Worm (Caenorhabditis elegans): ENCODE results near the gene Y81B9A.3.

Gene Y81B9A.3

DNA sequence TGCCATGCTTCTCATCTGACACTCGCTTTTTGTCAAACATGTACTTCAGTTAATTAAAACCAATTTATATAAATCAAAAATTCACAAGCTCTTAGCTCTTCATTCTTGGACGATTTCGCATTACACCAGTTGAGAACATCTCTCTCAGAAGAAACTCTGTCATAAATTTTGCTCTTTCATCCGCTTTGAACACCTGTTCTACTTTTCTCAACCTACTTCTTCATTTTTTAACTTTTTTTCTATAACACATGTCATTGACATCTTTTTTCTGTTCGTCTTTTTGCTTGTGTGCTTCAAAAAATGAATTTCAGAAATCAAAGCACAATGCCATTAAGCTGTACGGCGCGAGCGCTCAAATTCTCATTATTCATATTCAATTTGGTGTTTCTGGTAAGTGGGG, 19.4 kb upstream of the Y81B9A.3 start, which contains the start of gene tsp-11:
tsp-11 (plus strand) TSS at position 301 of the 400 bp plus-strand sequence.
- TF ChIP-seq sox-4 (tag; optimal IDR thresholded peaks at IDR 0.05) = no peak
- no peak for TF ChIP-seq lim-6 (tag; optimal IDR thresholded peaks at IDR 0.05)
- TF ChIP-seq zip-5 (tag; optimal IDR thresholded peaks at IDR 0.05) = no peak
- TF ChIP-seq ceh-6 (GFP tag; optimal IDR thresholded peaks at IDR 0.05) = no peak
- TF ChIP-seq syd-9 (tag; optimal IDR thresholded peaks at IDR 0.05) = no peak
- TF ChIP-seq nfya-1 (tag; optimal IDR thresholded peaks at IDR 0.05) = no peak
- TF ChIP-seq npax-4 (tag; optimal IDR thresholded peaks at IDR 0.05) = no peak
- TF ChIP-seq dve-1 (tag; optimal IDR thresholded peaks at IDR 0.05) = no peak
- TF ChIP-seq hlh-30 (tag; optimal IDR thresholded peaks at IDR 0.05; ENCODE audit: insufficient read depth) = no peak
- no peak for TF ChIP-seq elt-4 (tag; optimal IDR thresholded peaks at IDR 0.05)
- no peak for TF ChIP-seq fkh-10 (GFP tag; optimal IDR thresholded peaks at IDR 0.05)
- no peak for TF ChIP-seq pat-9 (tag; optimal IDR thresholded peaks at IDR 0.05)
- no peak for TF ChIP-seq pha-4 (tag; optimal IDR thresholded peaks at IDR 0.05)
- no peak for TF ChIP-seq pag-3 (tag; optimal IDR thresholded peaks at IDR 0.05; ENCODE audit: borderline replicate concordance)

DNA sequence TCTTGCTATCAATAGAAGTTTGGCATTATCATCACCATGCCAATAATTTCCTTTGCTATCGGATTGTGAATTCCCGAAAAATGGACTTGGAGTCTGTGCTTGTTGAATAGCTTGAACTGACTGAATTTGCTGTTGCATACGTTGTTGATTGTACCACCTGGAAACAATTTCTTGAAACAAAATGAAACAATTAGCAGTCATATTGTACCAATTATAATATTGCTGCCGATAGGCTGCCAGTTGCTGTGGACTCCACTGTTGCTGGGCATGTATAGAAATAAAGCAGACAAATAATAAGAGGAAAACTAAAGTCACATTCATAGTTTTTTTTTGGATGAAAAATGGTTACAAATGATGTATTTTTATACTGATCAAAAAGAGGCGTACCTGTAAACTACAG, 15.3 kb upstream of the Y81B9A.3 start, which contains the start of gene B0563.10:
B0563.10 (minus strand) TSS at position 325 of the 400 bp plus-strand sequence.
- TF ChIP-seq ceh-2 (tag; optimal IDR thresholded peaks at IDR 0.05) (no peak), lim-6 (tag; optimal IDR thresholded peaks at IDR 0.05) (no peak), pha-4 (tag; optimal IDR thresholded peaks at IDR 0.05) (no peak), tbx-7 (tag; optimal IDR thresholded peaks at IDR 0.05) (no peak)

DNA sequence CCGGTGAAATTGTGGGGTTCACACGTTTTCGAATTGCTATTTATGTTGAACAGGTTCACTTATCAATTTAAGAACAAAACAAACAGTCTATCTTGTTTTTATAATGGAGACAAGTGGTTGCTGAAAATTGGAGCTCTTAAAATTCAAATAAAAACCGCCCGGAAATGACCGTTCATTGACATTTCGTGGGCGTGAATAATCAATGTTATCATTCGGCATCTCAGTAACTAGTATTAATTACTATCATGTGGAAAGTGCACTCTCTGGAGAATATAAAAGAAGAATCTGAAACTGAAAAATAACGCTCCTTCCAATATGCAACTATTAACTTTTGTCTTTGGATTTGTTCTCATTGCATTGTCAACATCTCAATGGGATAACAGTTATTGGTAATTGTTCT, 14.0 kb upstream of the Y81B9A.3 start, which contains the start of gene B0563.9:
B0563.9 (plus strand) TSS at position 301 of the 400 bp plus-strand sequence.
- TF ChIP-seq madf-2 (tag; optimal IDR thresholded peaks at IDR 0.05) = no peak
- TF ChIP-seq fkh-6 (tag; optimal IDR thresholded peaks at IDR 0.05) = no peak

DNA sequence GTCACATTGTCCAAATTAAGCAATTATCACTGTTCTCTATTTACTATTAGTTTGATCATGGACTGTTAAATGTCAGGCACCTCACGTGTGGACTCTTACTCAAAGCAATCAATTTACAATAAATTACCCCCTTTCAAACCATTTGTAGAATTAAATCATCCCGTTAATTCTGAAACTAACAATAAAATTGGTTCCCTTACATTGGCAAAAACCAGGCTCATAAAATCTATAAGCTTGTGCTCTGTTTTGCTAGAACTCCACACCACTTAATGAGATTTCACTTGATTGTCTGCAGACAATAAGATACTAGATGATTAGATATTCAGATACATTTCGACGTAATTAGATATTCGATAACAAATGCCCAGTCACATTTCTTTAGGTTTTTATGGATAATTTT, 12.2 kb upstream of the Y81B9A.3 start:
- TF ChIP-seq elt-2 (tag; optimal IDR thresholded peaks at IDR 0.05) (no peak), syd-9 (tag; optimal IDR thresholded peaks at IDR 0.05) (no peak), ceh-31 (tag; optimal IDR thresholded peaks at IDR 0.05) (no peak), sox-2 (GFP tag; IDR thresholded peaks at IDR 0.05) (no peak), ztf-16 (tag; optimal IDR thresholded peaks at IDR 0.05) (no peak), rnt-1 (tag; optimal IDR thresholded peaks at IDR 0.05) (no peak), gmeb-2 (tag; optimal IDR thresholded peaks at IDR 0.05) (no peak), ceh-14 (tag; optimal IDR thresholded peaks at IDR 0.05) (no peak), ceh-24 (tag; optimal IDR thresholded peaks at IDR 0.05) (no peak)

DNA sequence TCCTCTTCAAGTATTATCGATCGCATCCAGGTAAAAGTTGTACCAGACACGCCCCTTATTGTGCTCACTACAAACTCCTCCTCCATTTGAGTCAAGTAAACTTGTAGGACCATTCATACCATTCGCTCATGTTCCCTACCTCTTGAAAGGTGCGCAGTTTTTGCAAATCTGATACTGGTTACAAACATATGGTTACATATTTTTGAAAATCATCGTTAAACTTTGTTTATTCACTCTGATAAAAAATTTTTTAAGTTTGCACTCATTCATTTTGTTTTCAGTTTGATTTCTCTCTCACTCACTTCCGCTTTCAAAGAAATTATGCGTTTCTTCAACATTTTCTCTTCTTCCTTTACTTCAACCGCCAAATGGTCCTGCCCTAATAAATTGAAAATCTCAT, 11.0 kb upstream of the Y81B9A.3 start, which contains the start of gene B0563.1:
B0563.1 (plus strand) TSS at position 301 of the 400 bp plus-strand sequence.
- TF ChIP-seq pha-4 (tag; optimal IDR thresholded peaks at IDR 0.05) = no peak
- TF ChIP-seq ahr-1 (tag; optimal IDR thresholded peaks at IDR 0.05) = no peak
- no peak for TF ChIP-seq sox-4 (tag; optimal IDR thresholded peaks at IDR 0.05)
- no peak for TF ChIP-seq hlh-13 (GFP tag; optimal IDR thresholded peaks at IDR 0.05)
- no peak for TF ChIP-seq dmd-4 (tag; optimal IDR thresholded peaks at IDR 0.05; ENCODE audit: borderline replicate concordance)

DNA sequence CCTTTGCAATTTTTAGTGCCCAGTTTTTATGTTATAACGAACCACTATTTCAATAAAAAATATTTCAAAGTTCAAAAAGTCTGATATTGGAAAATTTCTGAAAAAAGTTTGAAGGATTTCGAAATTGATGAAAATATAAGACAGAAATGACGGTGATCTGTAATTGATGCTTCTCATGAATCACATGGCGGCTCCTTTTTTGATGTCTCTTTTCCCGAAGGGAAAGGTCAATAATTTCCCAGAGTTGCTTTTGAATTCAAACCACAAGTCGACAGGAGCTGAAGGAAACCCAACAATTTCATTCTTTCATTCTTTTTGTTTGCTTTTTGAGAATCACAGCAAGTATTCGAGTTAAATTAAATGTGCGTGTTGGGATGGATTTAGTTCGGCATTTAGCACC, 10.0 kb upstream of the Y81B9A.3 start, which contains the start of gene B0563.18:
B0563.18 (plus strand) TSS at position 301 of the 400 bp plus-strand sequence.
- TF ChIP-seq ttx-3 (tag; optimal IDR thresholded peaks at IDR 0.05) (no peak), pha-2 (tag; optimal IDR thresholded peaks at IDR 0.05) (no peak), pat-9 (tag; optimal IDR thresholded peaks at IDR 0.05) (no peak), ets-4 (tag; optimal IDR thresholded peaks at IDR 0.05) (no peak), ceh-9 (tag; optimal IDR thresholded peaks at IDR 0.05) (no peak), ceh-6 (GFP tag; optimal IDR thresholded peaks at IDR 0.05) (no peak), odd-2 (tag; optimal IDR thresholded peaks at IDR 0.05) (no peak), syd-9 (tag; optimal IDR thresholded peaks at IDR 0.05) (no peak)
